Worm (Caenorhabditis elegans) whole organism, L4/young adult: ENCODE measurements around the gene hsp-12.6.

Experiments used
- W03F9.2 ChIP-seq: fragments of 150-350 bp; optimal IDR thresholded peaks from 2 replicates; lab custom pipeline; 2014; ENCODE audit warnings: missing biosample characterization, missing genetic modification characterization
- dao-5 ChIP-seq: sonication (generic microtip); optimal IDR thresholded peaks from 2 replicates; lab custom pipeline; 2016; ENCODE audit warnings: missing genotype, missing genetic modification characterization, moderate library complexity, missing compliant biosample characterization
- him-1 ChIP-seq: sonication (generic microtip); optimal IDR thresholded peaks from 2 replicates; lab custom pipeline; 2016; ENCODE audit warnings: missing genotype, missing genetic modification reagents, missing genetic modification characterization, missing compliant biosample characterization

- TF ChIP-seq dao-5 (tag; lab: Kevin White, UChicago) (no peak), him-1 (tag; lab: Kevin White, UChicago) (no peak), W03F9.2 (tag; lab: Kevin White, UChicago) (no peak)
Observed at ce11 chrIV:9438753-9439152, 8.3 kb downstream of the hsp-12.6 start.
